Fruit fly (Drosophila melanogaster) whole organism, embryonic: ENCODE measurements around the gene siz.

ENCODE experiments used
- CG10543 ChIP-seq: fragments of 200-800 bp; sonication (Bioruptor generic); optimal IDR thresholded peaks from 3 replicates; lab custom pipeline; 2017; ENCODE audit warnings: missing biosample characterization, mild to moderate bottlenecking, missing genetic modification characterization, moderate library complexity
- CG10565 ChIP-seq: fragments of 200-800 bp; sonication (Bioruptor generic); optimal IDR thresholded peaks from 3 replicates; lab custom pipeline; 2016; ENCODE audit warnings: missing biosample characterization, mild to moderate bottlenecking, missing genetic modification characterization
- CG10959 ChIP-seq: fragments of 200-800 bp; sonication (Bioruptor generic); IDR thresholded peaks from 2 replicates; pipeline ENCODE4 v1.3.6; 2022; ENCODE audit warnings: missing biosample characterization, missing genetic modification characterization
- CG12155 ChIP-seq: fragments of 200-800 bp; sonication (Bioruptor generic); optimal IDR thresholded peaks from 3 replicates; lab custom pipeline; 2016; ENCODE audit warnings: missing biosample characterization, missing genetic modification characterization
- CG13123 ChIP-seq: fragments of 200-800 bp; sonication (Bioruptor generic); optimal IDR thresholded peaks from 2 replicates; lab custom pipeline; 2016; ENCODE audit warnings: missing biosample characterization, missing genetic modification characterization
- CG14014 ChIP-seq: fragments of 200-800 bp; sonication (Bioruptor generic); IDR thresholded peaks from 2 replicates; pipeline ENCODE4 v1.3.6; 2022; ENCODE audit warnings: missing biosample characterization, missing genetic modification characterization
- CG15073 ChIP-seq: fragments of 200-800 bp; sonication (Bioruptor generic); optimal IDR thresholded peaks from 2 replicates; lab custom pipeline; 2016; ENCODE audit warnings: missing biosample characterization, missing genetic modification characterization
- CG1529 ChIP-seq: fragments of 200-800 bp; sonication (Bioruptor generic); optimal IDR thresholded peaks from 3 replicates; lab custom pipeline; 2018; ENCODE audit warnings: missing biosample characterization, missing genetic modification characterization
- CG15696 ChIP-seq: fragments of 200-800 bp; sonication (Bioruptor generic); optimal IDR thresholded peaks from 2 replicates; lab custom pipeline; 2019; ENCODE audit warnings: missing biosample characterization, mild to moderate bottlenecking, missing genetic modification characterization, moderate library complexity
- CG17385 ChIP-seq: fragments of 200-800 bp; sonication (Bioruptor generic); optimal IDR thresholded peaks from 3 replicates; lab custom pipeline; 2018; ENCODE audit warnings: missing biosample characterization, mild to moderate bottlenecking, missing genetic modification characterization
- CG17568 ChIP-seq: fragments of 200-800 bp; sonication (Bioruptor generic); optimal IDR thresholded peaks from 2 replicates; lab custom pipeline; 2018; ENCODE audit warnings: missing biosample characterization, mild to moderate bottlenecking, missing genetic modification characterization, moderate library complexity
- CG3065 ChIP-seq: fragments of 200-800 bp; sonication (Bioruptor generic); optimal IDR thresholded peaks from 2 replicates; lab custom pipeline; 2016; ENCODE audit warnings: missing biosample characterization, missing genetic modification characterization
- CG42726 ChIP-seq: fragments of 200-800 bp; sonication (Bioruptor generic); IDR thresholded peaks from 2 replicates; pipeline ENCODE4 v1.3.6; 2022; ENCODE audit warnings: missing biosample characterization, missing genetic modification characterization; ENCODE audit not compliant: partially characterized antibody
- CG4282 ChIP-seq: fragments of 200-800 bp; sonication (Bioruptor generic); optimal IDR thresholded peaks from 2 replicates; lab custom pipeline; 2016; ENCODE audit warnings: missing biosample characterization, missing genetic modification characterization
- CG6272 ChIP-seq: fragments of 200-800 bp; sonication (Bioruptor generic); IDR thresholded peaks from 2 replicates; pipeline ENCODE4 v1.3.6; 2022; ENCODE audit warnings: missing biosample characterization, missing genetic modification characterization
- CG6689 ChIP-seq: fragments of 200-800 bp; sonication (Bioruptor generic); IDR thresholded peaks from 2 replicates; pipeline ENCODE4 v1.3.6; 2022; ENCODE audit warnings: missing biosample characterization, missing genetic modification characterization
- CG7372 ChIP-seq: fragments of 200-800 bp; sonication (Bioruptor generic); IDR thresholded peaks from 2 replicates; pipeline ENCODE4 v1.3.6; 2022; ENCODE audit warnings: missing biosample characterization, missing genetic modification characterization
- CG7556 ChIP-seq: fragments of 200-800 bp; sonication (Bioruptor generic); optimal IDR thresholded peaks from 2 replicates; lab custom pipeline; 2017; ENCODE audit warnings: missing biosample characterization, mild to moderate bottlenecking, missing genetic modification characterization
- CG8924 ChIP-seq: fragments of 200-800 bp; optimal IDR thresholded peaks from 3 replicates; lab custom pipeline; 2019; ENCODE audit warnings: missing biosample characterization, mild to moderate bottlenecking, missing genetic modification characterization, moderate library complexity
- CG9876 ChIP-seq: fragments of 200-800 bp; sonication (Bioruptor generic); optimal IDR thresholded peaks from 2 replicates; lab custom pipeline; 2016; ENCODE audit warnings: missing biosample characterization, missing genetic modification characterization
- CTCF ChIP-seq: fragments of 200-800 bp; sonication (Bioruptor generic); optimal IDR thresholded peaks from 2 replicates; lab custom pipeline; 2017; ENCODE audit warnings: missing biosample characterization, mild to moderate bottlenecking, missing genetic modification characterization, moderate library complexity
- Dfd ChIP-seq, 2 experiments: fragments of >200 bp; optimal IDR thresholded peaks; 2 replicates each; lab custom pipeline; 2017; ENCODE audit warnings: missing biosample characterization in 2 of 2, missing genetic modification characterization in 2 of 2
- Elba2 ChIP-seq: fragments of 200-800 bp; sonication (Bioruptor generic); optimal IDR thresholded peaks from 3 replicates; lab custom pipeline; 2016; ENCODE audit warnings: missing biosample characterization, missing genetic modification characterization
- Fer1 ChIP-seq: fragments of 200-800 bp; sonication (Bioruptor generic); optimal IDR thresholded peaks from 2 replicates; lab custom pipeline; 2017; ENCODE audit warnings: missing biosample characterization, mild to moderate bottlenecking, missing genetic modification characterization
- Fer2 ChIP-seq: fragments of 200-800 bp; sonication (Bioruptor generic); optimal IDR thresholded peaks from 2 replicates; lab custom pipeline; 2018; ENCODE audit warnings: missing biosample characterization, mild to moderate bottlenecking, missing genetic modification characterization, moderate library complexity
- Fer3 ChIP-seq: fragments of 200-800 bp; sonication (Bioruptor generic); optimal IDR thresholded peaks from 2 replicates; lab custom pipeline; 2018; ENCODE audit warnings: missing biosample characterization, mild to moderate bottlenecking, missing genetic modification characterization, moderate library complexity
- Hr78 ChIP-seq, 2 experiments: fragments of 200-800 bp in 1 of 2; fragments of >200 bp in 1 of 2; sonication (Bioruptor generic) in 1 of 2; optimal IDR thresholded peaks; 2 replicates each; lab custom pipeline; 2017 to 2019; ENCODE audit warnings: missing biosample characterization in 2 of 2, missing genetic modification characterization in 2 of 2, mild to moderate bottlenecking in 1 of 2, moderate library complexity in 1 of 2
- Kr ChIP-seq: fragments of 200-800 bp; sonication (Bioruptor generic); optimal IDR thresholded peaks from 2 replicates; lab custom pipeline; 2017; ENCODE audit warnings: missing biosample characterization, mild to moderate bottlenecking, missing genetic modification characterization
- Med ChIP-seq: fragments of 200-800 bp; sonication (Bioruptor generic); peaks from one replicate; lab custom pipeline; 2016; ENCODE audit warnings: missing biosample characterization, missing genetic modification characterization, mild to moderate bottlenecking, inconsistent platforms, moderate library complexity
- Optix ChIP-seq: fragments of 200-800 bp; sonication (Bioruptor generic); IDR thresholded peaks from 3 replicates; pipeline ENCODE4 v1.3.6; 2022; ENCODE audit warnings: missing biosample characterization, missing genetic modification characterization
- Ssrp ChIP-seq: fragments of 200-800 bp; sonication (Bioruptor generic); optimal IDR thresholded peaks from 2 replicates; lab custom pipeline; 2018; ENCODE audit warnings: missing biosample characterization, mild to moderate bottlenecking, missing genetic modification characterization, moderate library complexity
- Taf1 ChIP-seq: fragments of 200-800 bp; sonication (Bioruptor generic); IDR thresholded peaks from 2 replicates; pipeline ENCODE4 v1.3.6; 2022; ENCODE audit warnings: missing biosample characterization, missing genetic modification characterization
- ara ChIP-seq: fragments of 200-800 bp; sonication (Bioruptor generic); IDR thresholded peaks from 2 replicates; pipeline ENCODE4 v1.3.6; 2022; ENCODE audit warnings: missing biosample characterization, missing genetic modification characterization
- cg ChIP-seq: fragments of 200-800 bp; sonication (Bioruptor generic); optimal IDR thresholded peaks from 3 replicates; lab custom pipeline; 2019; ENCODE audit warnings: missing biosample characterization, mild to moderate bottlenecking, missing genetic modification characterization, moderate library complexity
- eve ChIP-seq, 2 experiments: fragments of >200 bp; optimal IDR thresholded peaks; 2 replicates each; lab custom pipeline; 2017; ENCODE audit warnings: missing biosample characterization in 2 of 2, missing genetic modification characterization in 2 of 2
- gfzf ChIP-seq: fragments of 200-800 bp; sonication (Bioruptor generic); optimal IDR thresholded peaks from 2 replicates; lab custom pipeline; 2016; ENCODE audit warnings: missing biosample characterization, mild to moderate bottlenecking, missing genetic modification characterization, moderate library complexity
- hkb ChIP-seq, 2 experiments: fragments of 200-800 bp in 1 of 2; fragments of >200 bp in 1 of 2; sonication (Bioruptor generic) in 1 of 2; IDR thresholded peaks in 1 of 2; optimal IDR thresholded peaks in 1 of 2; 2 replicates each; pipeline versions ENCODE4 v1.3.6 to Lab custom; 2017 to 2022; ENCODE audit warnings: missing biosample characterization in 1 of 2, missing genetic modification characterization in 1 of 2
- insv ChIP-seq, 2 experiments: fragments of 200-800 bp; sonication (Bioruptor generic); optimal IDR thresholded peaks; 3 replicates each; lab custom pipeline; 2016 to 2018; ENCODE audit warnings: missing biosample characterization in 2 of 2, missing genetic modification characterization in 2 of 2
- klu ChIP-seq: fragments of 200-800 bp; sonication (Bioruptor generic); IDR thresholded peaks from 2 replicates; pipeline ENCODE4 v1.3.6; 2022; ENCODE audit warnings: missing biosample characterization, missing genetic modification characterization
- lmd ChIP-seq: fragments of 200-800 bp; sonication (Bioruptor generic); IDR thresholded peaks from 2 replicates; pipeline ENCODE4 v1.3.6; 2022; ENCODE audit warnings: missing biosample characterization, missing genetic modification characterization
- sc ChIP-seq, 3 experiments: fragments of >200 bp in 2 of 3; fragments of 200-800 bp in 1 of 3; sonication (Bioruptor generic) in 1 of 3; optimal IDR thresholded peaks; 2 replicates in 2 of 3; 3 replicates in 1 of 3; lab custom pipeline; 2017; ENCODE audit warnings: mild to moderate bottlenecking in 1 of 3, missing biosample characterization in 1 of 3, missing genetic modification characterization in 1 of 3, missing genetic modification reagents in 1 of 3
- sens ChIP-seq: fragments of 200-800 bp; sonication (Bioruptor generic); peaks from one replicate; lab custom pipeline; 2016; ENCODE audit warnings: missing biosample characterization, missing genetic modification characterization
- ssp ChIP-seq: fragments of 200-800 bp; sonication (Bioruptor generic); IDR thresholded peaks from 2 replicates; pipeline ENCODE4 v1.3.6; 2022; ENCODE audit warnings: missing biosample characterization, missing genetic modification characterization
- toy ChIP-seq: fragments of 200-800 bp; sonication (Bioruptor generic); IDR thresholded peaks from 2 replicates; pipeline ENCODE4 v1.3.6; 2022; ENCODE audit warnings: missing biosample characterization, missing genetic modification characterization
- wor ChIP-seq: fragments of 200-800 bp; sonication (Bioruptor generic); IDR thresholded peaks from 2 replicates; pipeline ENCODE4 v1.3.6; 2022; ENCODE audit warnings: missing biosample characterization, missing genetic modification characterization

Gene siz

dm6 chr3L:21031093-21031930 is 3.0 kb upstream of the siz start, which contains the start of the genes CG10584 and Polr3E (continued):
- TF ChIP-seq CG10543 (peak; percentile 98), ara (0 out of 2 replicates have a peak, but pooled peaks have one; percentile 62), CG6689 (GFP tag; lab: Robert Waterston, UW) (peak; percentile 90), CG8924 (tag; lab: Kevin White, UChicago) (peak; percentile 97), CG9876 (GFP tag; lab: Kevin White, UChicago) (peak; percentile 34), Hr78 (GFP tag; optimal IDR thresholded peaks at IDR 0.05; lab: Kevin White, UChicago) (peak in 1 of 2 experiments; percentile 83), wor (GFP tag; lab: Robert Waterston, UW) (peak; percentile 55), CG6272 (peak; percentile 78), CG1529 (peak; percentile 81), Optix (GFP tag; lab: Robert Waterston, UW) (no peak), CG10959 (peak; percentile 48; the same call in 1 of the 2 replicates), Taf1 (peak; percentile 76), CG13123 (GFP tag; lab: Kevin White, UChicago) (peak; percentile 80), toy (GFP tag; lab: Robert Waterston, UW) (peak; percentile 49; the same call in 1 of the 2 replicates), Fer3 (tag; lab: Kevin White, UChicago) (peak; percentile 90), sc (optimal IDR thresholded peaks at IDR 0.05; lab: Kevin White, UChicago) (no peak), sc (GFP tag; optimal IDR thresholded peaks at IDR 0.05; lab: Kevin White, UChicago) (peak; percentile 92), CG17385 (GFP tag; lab: Kevin White, UChicago) (peak; percentile 90), ssp (GFP tag; lab: Robert Waterston, UW) (peak; percentile 74), CG12155 (GFP tag; lab: Kevin White, UChicago) (peak; percentile 79), klu (GFP tag; lab: Robert Waterston, UW) (peak; percentile 75)
- TF ChIP-seq, all 482 proteins: peak for 398

- peak; percentile 22 for TF ChIP-seq gfzf (GFP tag; lab: Kevin White, UChicago)
- TF ChIP-seq CG42726 (GFP tag; lab: Robert Waterston, UW) = no peak
Observed at dm6 chr3L:21034103-21034280, 343 bp upstream of the siz start, which contains the start of gene CG10581. Gene CG10581 (minus strand): TSS chr3L:21034203.

DNA sequence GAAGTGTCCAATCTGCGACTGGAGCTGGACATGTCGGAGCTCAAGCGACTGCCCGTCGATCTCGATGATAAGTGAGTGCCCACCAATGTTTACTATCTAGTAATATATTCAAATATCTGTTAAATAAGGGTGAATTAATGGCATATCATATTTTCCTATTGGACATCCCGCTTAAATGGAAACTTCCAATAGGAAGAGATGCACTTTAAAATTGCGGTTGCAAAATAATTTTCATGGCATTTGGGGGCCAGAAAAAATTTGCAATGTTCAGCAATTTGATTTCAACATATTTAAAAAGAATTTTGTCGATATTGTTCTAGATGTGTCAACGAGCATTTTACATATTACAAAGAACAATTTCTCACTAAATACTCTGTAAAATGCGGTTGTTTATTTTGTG is 896 bp downstream of the siz start:
- TF ChIP-seq CG14014 (GFP tag; lab: Robert Waterston, UW) (no peak), CTCF (GFP tag; lab: Kevin White, UChicago) (no peak), Dfd (GFP tag; optimal IDR thresholded peaks at IDR 0.05; lab: Kevin White, UChicago) (no peak), CG3065 (GFP tag; lab: Kevin White, UChicago) (no peak), CG13123 (GFP tag; lab: Kevin White, UChicago) (no peak), cg (no peak), CG17568 (GFP tag; lab: Kevin White, UChicago) (no peak), sens (GFP tag; lab: Kevin White, UChicago) (peak; percentile 4), Elba2 (GFP tag; lab: Kevin White, UChicago) (peak; percentile 96), insv (GFP tag; optimal IDR thresholded peaks at IDR 0.05; lab: Kevin White, UChicago) (peak in 1 of 2 experiments; percentile 70)

- no peak for TF ChIP-seq CG15696
- TF ChIP-seq hkb (optimal IDR thresholded peaks at IDR 0.05; lab: Kevin White, UChicago) = no peak
- 0 out of 2 replicates have a peak, but pooled peaks have one; percentile 7 for TF ChIP-seq hkb (GFP tag; IDR thresholded peaks at IDR 0.05; lab: Robert Waterston, UW)
- no peak for TF ChIP-seq CG4282 (GFP tag; lab: Kevin White, UChicago)
- TF ChIP-seq eve (GFP tag; optimal IDR thresholded peaks at IDR 0.05; lab: Kevin White, UChicago) = no peak
- TF ChIP-seq Fer2 (tag; lab: Kevin White, UChicago) = no peak
- TF ChIP-seq CG10565 (GFP tag; lab: Kevin White, UChicago) = no peak
- no peak for TF ChIP-seq lmd (GFP tag; lab: Robert Waterston, UW)
- peak; percentile 75 for TF ChIP-seq Med (GFP tag; lab: Kevin White, UChicago)
- TF ChIP-seq CG7372 (GFP tag; lab: Robert Waterston, UW) = no peak
- no peak for TF ChIP-seq CG7556 (GFP tag; lab: Kevin White, UChicago)
- no peak for TF ChIP-seq Ssrp (tag; lab: Kevin White, UChicago)
- peak; percentile 51 for TF ChIP-seq Kr (GFP tag; lab: Kevin White, UChicago)
- peak; percentile 89 for TF ChIP-seq CG15073
- TF ChIP-seq Fer1 (GFP tag; lab: Kevin White, UChicago) = peak; percentile 32
Observed at dm6 chr3L:21036257-21036957, 2.1 kb downstream of the siz start.
